Fruit fly (Drosophila melanogaster) whole organism, embryonic: ENCODE data around the gene CG43085.

Experiments used
- CG10147 ChIP-seq: fragments of 200-800 bp; sonication (Bioruptor generic); optimal IDR thresholded peaks from 2 replicates; lab custom pipeline; 2019; ENCODE audit warnings: missing biosample characterization, mild to moderate bottlenecking, missing genetic modification characterization, moderate library complexity
- CG10366 ChIP-seq: fragments of 200-800 bp; sonication (Bioruptor generic); IDR thresholded peaks from 2 replicates; pipeline ENCODE4 v1.3.6; 2022; ENCODE audit warnings: missing biosample characterization, missing genetic modification characterization
- CG10959 ChIP-seq: fragments of 200-800 bp; sonication (Bioruptor generic); IDR thresholded peaks from 2 replicates; pipeline ENCODE4 v1.3.6; 2022; ENCODE audit warnings: missing biosample characterization, missing genetic modification characterization
- CG11085 ChIP-seq: fragments of 200-800 bp; sonication (Bioruptor generic); IDR thresholded peaks from 2 replicates; pipeline ENCODE4 v1.3.6; 2022; ENCODE audit warnings: missing biosample characterization, missing genetic modification characterization
- CG11398 ChIP-seq: fragments of 200-800 bp; sonication (Bioruptor generic); optimal IDR thresholded peaks from 2 replicates; lab custom pipeline; 2016; ENCODE audit warnings: missing biosample characterization, missing genetic modification characterization
- CG11560 ChIP-seq: fragments of 200-800 bp; sonication (Bioruptor generic); IDR thresholded peaks from 3 replicates; pipeline ENCODE4 v1.3.6; 2022; ENCODE audit warnings: missing biosample characterization, missing genetic modification characterization
- CG11695 ChIP-seq: fragments of 200-800 bp; sonication (Bioruptor generic); IDR thresholded peaks from 3 replicates; pipeline ENCODE4 v1.3.6; 2022; ENCODE audit warnings: missing biosample characterization, missing genetic modification characterization
- CG12104 ChIP-seq: fragments of 200-800 bp; sonication (Bioruptor generic); optimal IDR thresholded peaks from 3 replicates; lab custom pipeline; 2016; ENCODE audit warnings: missing biosample characterization, missing genetic modification characterization
- CG13624 ChIP-seq: fragments of 200-800 bp; sonication (Bioruptor generic); optimal IDR thresholded peaks from 2 replicates; lab custom pipeline; 2016; ENCODE audit warnings: missing biosample characterization, missing genetic modification characterization
- CG14667 ChIP-seq: fragments of 200-800 bp; sonication (Bioruptor generic); IDR thresholded peaks from 2 replicates; pipeline ENCODE4 v1.3.6; 2022; ENCODE audit warnings: missing biosample characterization, missing genetic modification characterization
- CG15601 ChIP-seq: fragments of 200-800 bp; sonication (Bioruptor generic); optimal IDR thresholded peaks from 3 replicates; lab custom pipeline; 2019; ENCODE audit warnings: missing biosample characterization, mild to moderate bottlenecking, missing genetic modification characterization, moderate library complexity
- CG18262 ChIP-seq: fragments of 200-800 bp; optimal IDR thresholded peaks from 3 replicates; lab custom pipeline; 2019; ENCODE audit warnings: missing biosample characterization, mild to moderate bottlenecking, missing genetic modification characterization, moderate library complexity
- CG18619 ChIP-seq: fragments of 200-800 bp; sonication (Bioruptor generic); optimal IDR thresholded peaks from 3 replicates; lab custom pipeline; 2017; ENCODE audit warnings: missing biosample characterization, mild to moderate bottlenecking, missing genetic modification characterization
- CG2712 ChIP-seq: fragments of 200-800 bp; optimal IDR thresholded peaks from 3 replicates; lab custom pipeline; 2019; ENCODE audit warnings: missing biosample characterization, mild to moderate bottlenecking, missing genetic modification characterization, moderate library complexity
- CG32532 ChIP-seq: fragments of 200-800 bp; sonication (Bioruptor generic); IDR thresholded peaks from 2 replicates; pipeline ENCODE4 v1.3.6; 2022; ENCODE audit warnings: missing biosample characterization, missing genetic modification characterization
- CG32772 ChIP-seq: fragments of 200-800 bp; sonication (Bioruptor generic); IDR thresholded peaks from 2 replicates; pipeline ENCODE4 v1.3.6; 2022; ENCODE audit warnings: missing biosample characterization, missing genetic modification characterization
- CG4730 ChIP-seq: fragments of 200-800 bp; sonication (Bioruptor generic); IDR thresholded peaks from 2 replicates; pipeline ENCODE4 v1.3.6; 2022; ENCODE audit warnings: missing biosample characterization, missing genetic modification characterization
- CG6272 ChIP-seq: fragments of 200-800 bp; sonication (Bioruptor generic); IDR thresholded peaks from 2 replicates; pipeline ENCODE4 v1.3.6; 2022; ENCODE audit warnings: missing biosample characterization, missing genetic modification characterization
- CG6854 ChIP-seq: fragments of 200-800 bp; sonication (Bioruptor generic); optimal IDR thresholded peaks from 3 replicates; lab custom pipeline; 2017; ENCODE audit warnings: missing biosample characterization, mild to moderate bottlenecking, missing genetic modification characterization
- CHES-1-like ChIP-seq: fragments of 200-800 bp; sonication (Bioruptor generic); optimal IDR thresholded peaks from 2 replicates; lab custom pipeline; 2016; ENCODE audit warnings: missing biosample characterization, missing genetic modification characterization
- Fer1 ChIP-seq: fragments of 200-800 bp; sonication (Bioruptor generic); optimal IDR thresholded peaks from 2 replicates; lab custom pipeline; 2017; ENCODE audit warnings: missing biosample characterization, mild to moderate bottlenecking, missing genetic modification characterization
- Fer3 ChIP-seq: fragments of 200-800 bp; sonication (Bioruptor generic); optimal IDR thresholded peaks from 2 replicates; lab custom pipeline; 2018; ENCODE audit warnings: missing biosample characterization, mild to moderate bottlenecking, missing genetic modification characterization, moderate library complexity
- HmgZ ChIP-seq: fragments of 200-800 bp; sonication (Bioruptor generic); optimal IDR thresholded peaks from 2 replicates; lab custom pipeline; 2018; ENCODE audit warnings: missing biosample characterization, mild to moderate bottlenecking, missing genetic modification characterization
- Sry-β ChIP-seq: fragments of 200-800 bp; sonication (Bioruptor generic); optimal IDR thresholded peaks from 2 replicates; lab custom pipeline; 2018; ENCODE audit warnings: missing biosample characterization, mild to moderate bottlenecking, missing genetic modification characterization, moderate library complexity
- ash1 ChIP-seq: fragments of 200-800 bp; sonication (Bioruptor generic); optimal IDR thresholded peaks from 2 replicates; lab custom pipeline; 2018; ENCODE audit warnings: missing biosample characterization, mild to moderate bottlenecking, missing genetic modification characterization
- bowl ChIP-seq: fragments of 200-800 bp; sonication (Bioruptor generic); IDR thresholded peaks from 2 replicates; pipeline ENCODE4 v1.3.6; 2022; ENCODE audit warnings: missing biosample characterization, missing genetic modification characterization
- cad ChIP-seq: fragments of >200 bp; optimal IDR thresholded peaks from 2 replicates; lab custom pipeline; 2017; ENCODE audit warnings: missing biosample characterization, missing genetic modification characterization
- caup ChIP-seq: fragments of 200-800 bp; sonication (Bioruptor generic); optimal IDR thresholded peaks from 3 replicates; lab custom pipeline; 2017; ENCODE audit warnings: missing biosample characterization, mild to moderate bottlenecking, missing genetic modification characterization, moderate library complexity; ENCODE audit not compliant: severe bottlenecking
- cg ChIP-seq: fragments of 200-800 bp; sonication (Bioruptor generic); optimal IDR thresholded peaks from 3 replicates; lab custom pipeline; 2019; ENCODE audit warnings: missing biosample characterization, mild to moderate bottlenecking, missing genetic modification characterization, moderate library complexity
- corto ChIP-seq: fragments of 200-800 bp; sonication (Bioruptor generic); optimal IDR thresholded peaks from 2 replicates; lab custom pipeline; 2016; ENCODE audit warnings: missing biosample characterization, mild to moderate bottlenecking, missing genetic modification characterization, moderate library complexity
- crc ChIP-seq: fragments of 200-800 bp; sonication (Bioruptor generic); optimal IDR thresholded peaks from 2 replicates; lab custom pipeline; 2016; ENCODE audit warnings: missing biosample characterization, missing genetic modification characterization
- dimm ChIP-seq: fragments of 200-800 bp; sonication (Bioruptor generic); IDR thresholded peaks from 2 replicates; pipeline ENCODE4 v1.3.6; 2022; ENCODE audit warnings: missing biosample characterization, missing genetic modification characterization
- en ChIP-seq: fragments of 200-800 bp; sonication (Bioruptor generic); optimal IDR thresholded peaks from 2 replicates; lab custom pipeline; 2016; ENCODE audit warnings: missing biosample characterization, missing genetic modification characterization
- fd102C ChIP-seq: fragments of 200-800 bp; sonication (Bioruptor generic); optimal IDR thresholded peaks from 2 replicates; lab custom pipeline; 2018; ENCODE audit warnings: missing biosample characterization, mild to moderate bottlenecking, missing genetic modification characterization, moderate library complexity
- gfzf ChIP-seq: fragments of 200-800 bp; sonication (Bioruptor generic); optimal IDR thresholded peaks from 2 replicates; lab custom pipeline; 2016; ENCODE audit warnings: missing biosample characterization, mild to moderate bottlenecking, missing genetic modification characterization, moderate library complexity
- her ChIP-seq: fragments of 200-800 bp; sonication (Bioruptor generic); optimal IDR thresholded peaks from 2 replicates; lab custom pipeline; 2016; ENCODE audit warnings: missing biosample characterization, missing genetic modification characterization
- hth ChIP-seq: fragments of >200 bp; optimal IDR thresholded peaks from 2 replicates; lab custom pipeline; 2017; ENCODE audit warnings: inconsistent platforms
- klu ChIP-seq: fragments of 200-800 bp; sonication (Bioruptor generic); IDR thresholded peaks from 2 replicates; pipeline ENCODE4 v1.3.6; 2022; ENCODE audit warnings: missing biosample characterization, missing genetic modification characterization
- lola ChIP-seq, 3 experiments: fragments of >200 bp in 2 of 3; fragments of 200-800 bp in 1 of 3; sonication (Bioruptor generic) in 1 of 3; optimal IDR thresholded peaks; 2 replicates each; lab custom pipeline; 2017 to 2019; ENCODE audit warnings: missing biosample characterization in 3 of 3, missing genetic modification characterization in 3 of 3, mild to moderate bottlenecking in 1 of 3, moderate library complexity in 1 of 3
- nau ChIP-seq: fragments of 200-800 bp; sonication (Bioruptor generic); optimal IDR thresholded peaks from 3 replicates; lab custom pipeline; 2017; ENCODE audit warnings: missing biosample characterization, mild to moderate bottlenecking, missing genetic modification characterization, missing genetic modification reagents
- nerfin-1 ChIP-seq: fragments of 200-800 bp; sonication (Bioruptor generic); optimal IDR thresholded peaks from 3 replicates; lab custom pipeline; 2019; ENCODE audit warnings: missing biosample characterization, mild to moderate bottlenecking, missing genetic modification characterization, moderate library complexity
- nmo ChIP-seq: fragments of 200-800 bp; sonication (Bioruptor generic); optimal IDR thresholded peaks from 2 replicates; lab custom pipeline; 2018; ENCODE audit warnings: missing biosample characterization, mild to moderate bottlenecking, missing genetic modification characterization, moderate library complexity
- pfk ChIP-seq: fragments of 200-800 bp; sonication (Bioruptor generic); optimal IDR thresholded peaks from 2 replicates; lab custom pipeline; 2018; ENCODE audit warnings: missing biosample characterization, mild to moderate bottlenecking, missing genetic modification characterization, moderate library complexity
- prd ChIP-seq, 3 experiments: fragments of >200 bp in 2 of 3; fragments of 200-800 bp in 1 of 3; sonication (Bioruptor generic) in 1 of 3; optimal IDR thresholded peaks in 2 of 3; IDR thresholded peaks in 1 of 3; 2 replicates in 2 of 3; 3 replicates in 1 of 3; pipeline versions ENCODE4 v1.3.6 to Lab custom; 2017 to 2022; ENCODE audit warnings: missing biosample characterization in 1 of 3, missing genetic modification characterization in 1 of 3
- pros ChIP-seq: fragments of 200-800 bp; sonication (Bioruptor generic); optimal IDR thresholded peaks from 3 replicates; lab custom pipeline; 2019; ENCODE audit warnings: missing biosample characterization, mild to moderate bottlenecking, missing genetic modification characterization, moderate library complexity
- repo ChIP-seq: fragments of 200-800 bp; sonication (Bioruptor generic); optimal IDR thresholded peaks from 2 replicates; lab custom pipeline; 2016; ENCODE audit warnings: missing biosample characterization, missing genetic modification characterization
- sisA ChIP-seq: fragments of 200-800 bp; sonication (Bioruptor generic); IDR thresholded peaks from 2 replicates; pipeline ENCODE4 v1.3.6; 2022; ENCODE audit warnings: missing biosample characterization, missing genetic modification characterization
- tgo ChIP-seq: fragments of 200-800 bp; sonication (Bioruptor generic); IDR thresholded peaks from 3 replicates; pipeline ENCODE4 v1.3.6; 2022; ENCODE audit warnings: missing biosample characterization, missing genetic modification characterization
- tup ChIP-seq: fragments of 200-800 bp; sonication (Bioruptor generic); optimal IDR thresholded peaks from 2 replicates; lab custom pipeline; 2016; ENCODE audit warnings: missing biosample characterization, mild to moderate bottlenecking, missing genetic modification characterization, moderate library complexity

Gene CG43085

dm6 chr3L:17668945-17669779 lies 22.6 kb upstream of the CG43085 start, which contains the start of gene Crtc (continued):
- peak; percentile 5 for TF ChIP-seq HmgZ (tag; lab: Kevin White, UChicago)
- TF ChIP-seq hth = no peak
- TF ChIP-seq CG2712 (tag; lab: Kevin White, UChicago) = no peak
- TF ChIP-seq Fer1 (GFP tag; lab: Kevin White, UChicago) = peak; percentile 8
- TF ChIP-seq en (GFP tag; lab: Kevin White, UChicago) = no peak
- no peak for TF ChIP-seq CG32772 (GFP tag; lab: Robert Waterston, UW)
- peak; percentile 51 for TF ChIP-seq nmo (GFP tag; lab: Kevin White, UChicago)
- TF ChIP-seq sisA = no peak
- TF ChIP-seq CG10147 = peak; percentile 7
- TF ChIP-seq nau (GFP tag; lab: Kevin White, UChicago) = no peak
- TF ChIP-seq CG11695 = no peak
- no peak for TF ChIP-seq CG4730 (GFP tag; lab: Robert Waterston, UW)
- no peak for TF ChIP-seq fd102C (GFP tag; lab: Kevin White, UChicago)
- TF ChIP-seq corto (GFP tag; lab: Kevin White, UChicago) = no peak
- no peak for TF ChIP-seq caup (GFP tag; lab: Kevin White, UChicago)
- no peak for TF ChIP-seq CG11560
- no peak for TF ChIP-seq CG11085 (GFP tag; lab: Robert Waterston, UW)
- no peak for TF ChIP-seq CG12104 (GFP tag; lab: Kevin White, UChicago)
- TF ChIP-seq crc (GFP tag; lab: Kevin White, UChicago) = no peak
- no peak for TF ChIP-seq CG10959 (GFP tag; lab: Robert Waterston, UW)
- TF ChIP-seq CG15601 (tag; lab: Kevin White, UChicago) = no peak
- TF ChIP-seq pros (GFP tag; lab: Kevin White, UChicago) = no peak
- TF ChIP-seq cad = no peak
- peak; percentile 53 for TF ChIP-seq cg
- TF ChIP-seq tup (GFP tag; lab: Kevin White, UChicago) = no peak
- TF ChIP-seq klu (GFP tag; lab: Robert Waterston, UW) = no peak
- peak; percentile 90 for TF ChIP-seq gfzf (GFP tag; lab: Kevin White, UChicago)
- TF ChIP-seq prd (optimal IDR thresholded peaks at IDR 0.05; lab: Kevin White, UChicago) = no peak
- 0 out of 3 replicates have a peak, but pooled peaks have one; percentile 30 for TF ChIP-seq prd (GFP tag; IDR thresholded peaks at IDR 0.05; lab: Robert Waterston, UW)
- no peak for TF ChIP-seq CG14667
- peak; percentile 13 for TF ChIP-seq Sry-β (GFP tag; lab: Kevin White, UChicago)
- TF ChIP-seq dimm (GFP tag; lab: Robert Waterston, UW) = no peak
- TF ChIP-seq pfk = no peak
- no peak for TF ChIP-seq CG10366
- TF ChIP-seq CG13624 = no peak
- TF ChIP-seq CG18262 (tag; lab: Kevin White, UChicago) = peak; percentile 19
- TF ChIP-seq lola (GFP tag; optimal IDR thresholded peaks at IDR 0.05; lab: Kevin White, UChicago) = no peak
- TF ChIP-seq CHES-1-like (GFP tag; lab: Kevin White, UChicago) = peak; percentile 37
- no peak for TF ChIP-seq repo
- TF ChIP-seq nerfin-1 (tag; lab: Kevin White, UChicago) = peak; percentile 84
- TF ChIP-seq CG6854 (GFP tag; lab: Kevin White, UChicago) = no peak
- peak; percentile 0 for TF ChIP-seq her (GFP tag; lab: Kevin White, UChicago)
- TF ChIP-seq ash1 = no peak
- peak; percentile 32; the same call in 1 of the 2 replicates for TF ChIP-seq CG32532
- TF ChIP-seq Fer3 (tag; lab: Kevin White, UChicago) = no peak
- TF ChIP-seq CG18619 = peak; percentile 3
- TF ChIP-seq CG11398 (GFP tag; lab: Kevin White, UChicago) = no peak
- no peak for TF ChIP-seq bowl (GFP tag; lab: Robert Waterston, UW)
- no peak for TF ChIP-seq CG6272 (GFP tag; lab: Robert Waterston, UW)
- TF ChIP-seq tgo (GFP tag; lab: Robert Waterston, UW) = no peak
